Fruit fly (Drosophila melanogaster) whole organism, embryonic: ENCODE results near the gene MtnE.

Experiments used
- CG10274 ChIP-seq: fragments of 200-800 bp; sonication (Bioruptor generic); optimal IDR thresholded peaks from 3 replicates; lab custom pipeline; 2017; ENCODE audit warnings: missing biosample characterization, mild to moderate bottlenecking, missing genetic modification characterization
- CG43689 ChIP-seq: fragments of 200-800 bp; sonication (Bioruptor generic); IDR thresholded peaks from 2 replicates; pipeline ENCODE4 v1.3.6; 2022; ENCODE audit warnings: missing biosample characterization, missing genetic modification characterization
- CG6689 ChIP-seq: fragments of 200-800 bp; sonication (Bioruptor generic); IDR thresholded peaks from 2 replicates; pipeline ENCODE4 v1.3.6; 2022; ENCODE audit warnings: missing biosample characterization, missing genetic modification characterization
- Poxn ChIP-seq: fragments of 200-800 bp; sonication (Bioruptor generic); IDR thresholded peaks from 2 replicates; pipeline ENCODE4 v1.3.6; 2022; ENCODE audit warnings: missing biosample characterization, missing genetic modification characterization
- amos ChIP-seq: fragments of 200-800 bp; sonication (Bioruptor generic); IDR thresholded peaks from 2 replicates; pipeline ENCODE4 v1.3.6; 2022; ENCODE audit warnings: missing biosample characterization, missing genetic modification characterization; ENCODE audit not compliant: partially characterized antibody
- bab2 ChIP-seq: fragments of 200-800 bp; sonication (Bioruptor generic); optimal IDR thresholded peaks from 2 replicates; lab custom pipeline; 2016; ENCODE audit warnings: missing biosample characterization, missing genetic modification characterization
- cato ChIP-seq: fragments of 200-800 bp; sonication (Bioruptor generic); optimal IDR thresholded peaks from 2 replicates; lab custom pipeline; 2016; ENCODE audit warnings: missing biosample characterization, missing genetic modification characterization, borderline replicate concordance
- crp ChIP-seq, 2 experiments: fragments of 200-800 bp; sonication (Bioruptor generic); optimal IDR thresholded peaks; 2 replicates in 1 of 2; 3 replicates in 1 of 2; lab custom pipeline; 2017; ENCODE audit warnings: missing biosample characterization in 2 of 2, missing genetic modification characterization in 2 of 2, mild to moderate bottlenecking in 1 of 2, moderate library complexity in 1 of 2
- pros ChIP-seq: fragments of 200-800 bp; sonication (Bioruptor generic); optimal IDR thresholded peaks from 3 replicates; lab custom pipeline; 2019; ENCODE audit warnings: missing biosample characterization, mild to moderate bottlenecking, missing genetic modification characterization, moderate library complexity
- row ChIP-seq: fragments of 200-800 bp; sonication (Bioruptor generic); IDR thresholded peaks from 3 replicates; pipeline ENCODE4 v1.3.6; 2022; ENCODE audit warnings: missing biosample characterization, missing genetic modification characterization
- ssp ChIP-seq: fragments of 200-800 bp; sonication (Bioruptor generic); IDR thresholded peaks from 2 replicates; pipeline ENCODE4 v1.3.6; 2022; ENCODE audit warnings: missing biosample characterization, missing genetic modification characterization
- tio ChIP-seq: fragments of 200-800 bp; sonication (Bioruptor generic); optimal IDR thresholded peaks from 2 replicates; lab custom pipeline; 2017; ENCODE audit warnings: missing biosample characterization, missing genetic modification characterization, inconsistent platforms
- tll ChIP-seq, 2 experiments: fragments of 200-800 bp in 1 of 2; fragments of >200 bp in 1 of 2; sonication (Bioruptor generic) in 1 of 2; optimal IDR thresholded peaks; 2 replicates each; lab custom pipeline; 2017 to 2019; ENCODE audit warnings: missing biosample characterization in 2 of 2, missing genetic modification characterization in 2 of 2, mild to moderate bottlenecking in 1 of 2, moderate library complexity in 1 of 2
- usp ChIP-seq: fragments of >200 bp; optimal IDR thresholded peaks from 2 replicates; lab custom pipeline; 2017; ENCODE audit warnings: missing biosample characterization, missing genetic modification characterization

DNA sequence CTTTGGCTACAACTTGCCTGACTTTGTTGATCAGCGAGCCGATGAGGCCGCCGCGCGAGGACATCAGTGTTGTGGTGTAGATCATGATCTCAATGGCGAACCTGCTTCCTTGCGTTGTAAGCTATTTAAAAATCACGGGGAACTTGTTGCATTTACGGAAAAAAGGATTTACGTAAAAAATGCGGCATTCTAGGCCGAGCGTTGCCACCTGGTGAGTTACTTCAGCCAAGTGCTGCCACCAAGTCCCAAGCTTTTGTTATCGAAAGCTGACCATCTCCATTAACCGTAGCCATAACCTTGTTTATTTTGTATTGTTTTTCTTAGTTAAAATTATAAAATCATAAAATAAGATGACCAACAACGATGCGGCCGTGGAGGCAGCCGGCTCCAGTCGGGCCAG is 42.3 kb upstream of the MtnE start, which contains the start of the genes TFAM and CG5412:
- no peak for TF ChIP-seq CG10274 (GFP tag; lab: Kevin White, UChicago)
- TF ChIP-seq bab2 (GFP tag; lab: Kevin White, UChicago), result no peak
- TF ChIP-seq Poxn, result no peak
- TF ChIP-seq tio, result no peak
- no peak for TF ChIP-seq tll (GFP tag; optimal IDR thresholded peaks at IDR 0.05; lab: Kevin White, UChicago)
- no peak for TF ChIP-seq pros (GFP tag; lab: Kevin White, UChicago)
- no peak for TF ChIP-seq row (GFP tag; lab: Robert Waterston, UW)
- TF ChIP-seq ssp, result no peak
- no peak for TF ChIP-seq CG6689
- TF ChIP-seq amos (GFP tag; lab: Robert Waterston, UW), result peak; percentile 45; the same call in 1 of the 2 replicates
- TF ChIP-seq CG43689 (GFP tag; lab: Robert Waterston, UW), result no peak
- no peak for TF ChIP-seq cato (GFP tag; lab: Kevin White, UChicago)
- no peak for TF ChIP-seq usp (GFP tag; lab: Kevin White, UChicago)
- TF ChIP-seq crp (GFP tag; optimal IDR thresholded peaks at IDR 0.05; lab: Kevin White, UChicago), result no peak
